Worm (Caenorhabditis elegans): ENCODE measurements around the gene clec-178.

DNA sequence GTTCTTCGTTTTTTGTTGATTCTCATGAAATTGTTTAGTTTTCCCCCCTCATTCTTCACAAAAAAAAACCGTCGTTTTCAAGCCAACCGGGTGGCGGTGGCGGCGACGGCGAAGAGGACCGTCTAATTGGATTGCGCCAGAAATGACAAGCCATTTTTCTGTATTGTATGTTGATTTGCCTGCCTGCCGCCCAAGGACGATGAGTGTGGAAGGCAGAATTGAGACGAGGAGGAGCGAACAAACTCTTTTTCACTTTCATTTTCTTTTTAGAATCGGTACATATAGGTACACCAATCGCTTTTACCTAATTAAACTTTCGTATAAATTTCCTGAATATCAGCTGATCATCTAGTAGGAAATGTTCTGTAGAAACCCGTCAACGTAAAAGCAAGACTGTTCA, 47.9 kb downstream of the clec-178 start:
- TF ChIP-seq dao-5 (tag; optimal IDR thresholded peaks at IDR 0.05) = no peak
- no peak for TF ChIP-seq him-1 (tag; optimal IDR thresholded peaks at IDR 0.05)
- TF ChIP-seq W03F9.2 (tag; optimal IDR thresholded peaks at IDR 0.05) = no peak
